Worm (Caenorhabditis elegans): Measurements from ENCODE around the gene C18A11.4.

- peak; percentile 43 for TF ChIP-seq nhr-48 (tag; optimal IDR thresholded peaks at IDR 0.05)
- no peak for TF ChIP-seq madf-5 (GFP tag; IDR thresholded peaks at IDR 0.05)
- TF ChIP-seq skn-1 (tag; optimal IDR thresholded peaks at IDR 0.05): no peak
- TF ChIP-seq pqm-1 (tag; optimal IDR thresholded peaks at IDR 0.05): no peak
- TF ChIP-seq ceh-20 (GFP tag; IDR thresholded peaks at IDR 0.05): no peak
- no peak for TF ChIP-seq ama-1 (optimal IDR thresholded peaks at IDR 0.05)
- no peak for TF ChIP-seq cey-2 (tag; optimal IDR thresholded peaks at IDR 0.05; ENCODE audit: borderline replicate concordance, insufficient read depth)
- peak in 1 of 2 experiments; percentile 64 for TF ChIP-seq unc-62 (GFP tag; optimal IDR thresholded peaks at IDR 0.05 in 1 of 2)
- no peak for TF ChIP-seq unc-62 (tag; optimal IDR thresholded peaks at IDR 0.05)
Measured at ce11 chrX:8089916-8090315, 44.6 kb downstream of the C18A11.4 start.

Measured in whole organism, L4 larva.